Fruit fly (Drosophila melanogaster): Measurements from ENCODE around the gene CalpB.
A peak's percentile ranks its signal among the peaks of the same experiment; 100 is the strongest.

dm6 chr3L:9853895-9854470 is 34.6 kb upstream of the CalpB start:
- no peak for TF ChIP-seq kay (GFP tag; ENCODE audit: borderline replicate concordance)
- no peak for TF ChIP-seq CG14711 (tag; optimal IDR thresholded peaks at IDR 0.05)
- no peak for TF ChIP-seq CG11617 (GFP tag; optimal IDR thresholded peaks at IDR 0.05)
- peak; percentile 12 for TF ChIP-seq tj (GFP tag; optimal IDR thresholded peaks at IDR 0.05)
- no peak for TF ChIP-seq CG7101 (tag; optimal IDR thresholded peaks at IDR 0.05)
- TF ChIP-seq ovo (GFP tag; optimal IDR thresholded peaks at IDR 0.05) = no peak
- TF ChIP-seq Mnt (GFP tag; optimal IDR thresholded peaks at IDR 0.05) = peak; percentile 72
- no peak for TF ChIP-seq cnc (optimal IDR thresholded peaks at IDR 0.05)
- TF ChIP-seq CG5204 (GFP tag; optimal IDR thresholded peaks at IDR 0.05) = no peak
- no peak for TF ChIP-seq CG33017 (tag; optimal IDR thresholded peaks at IDR 0.05)
- TF ChIP-seq Hr96 (GFP tag; optimal IDR thresholded peaks at IDR 0.05) = no peak
- no peak for TF ChIP-seq Crg-1 (GFP tag; optimal IDR thresholded peaks at IDR 0.05)
- no peak for TF ChIP-seq toe (GFP tag; optimal IDR thresholded peaks at IDR 0.05)
- no peak for TF ChIP-seq CG12768 (GFP tag; optimal IDR thresholded peaks at IDR 0.05)

Measured in whole organism, adult.